Worm (Caenorhabditis elegans): ENCODE results near the gene haao-1.

haao-1 gene

ce11 chrV:9545238-9545709 is 40.6 kb downstream of the haao-1 start, which contains the start of the genes his-35 and his-41:
TSS of gene his-35 (minus strand) at chrV:9545288.
TSS of gene his-41 (plus strand) at chrV:9545536.
- peak in 1 of 2 experiments; percentile 43 for TF ChIP-seq ztf-11 (tag; optimal IDR thresholded peaks at IDR 0.05)
- TF ChIP-seq lin-15B (tag; optimal IDR thresholded peaks at IDR 0.05), result no peak
- TF ChIP-seq unc-86 (tag; optimal IDR thresholded peaks at IDR 0.05), result peak; percentile 59
- TF ChIP-seq unc-130 (tag; optimal IDR thresholded peaks at IDR 0.05), result peak; percentile 3
- peak in 1 of 2 experiments; percentile 39 for TF ChIP-seq mdl-1 (tag; optimal IDR thresholded peaks at IDR 0.05)
- TF ChIP-seq mab-9 (GFP tag; IDR thresholded peaks at IDR 0.05), result peak; percentile 45; the same call in 1 of the 2 replicates
- TF ChIP-seq fkh-8 (tag; optimal IDR thresholded peaks at IDR 0.05), result peak; percentile 69
- no peak for TF ChIP-seq elt-2 (tag; optimal IDR thresholded peaks at IDR 0.05)
- TF ChIP-seq nhr-20 (tag; optimal IDR thresholded peaks at IDR 0.05), result peak; percentile 77
- peak; percentile 22 to 57 for TF ChIP-seq lin-35 (GFP tag; optimal IDR thresholded peaks at IDR 0.05)
- TF ChIP-seq swsn-7 (tag; optimal IDR thresholded peaks at IDR 0.05), result peak; percentile 74
- TF ChIP-seq nhr-77 (tag; optimal IDR thresholded peaks at IDR 0.05), result peak; percentile 23
- TF ChIP-seq pag-3 (tag; optimal IDR thresholded peaks at IDR 0.05; ENCODE audit: borderline replicate concordance, insufficient read depth), result no peak
- peak; percentile 69 for TF ChIP-seq tbx-2 (tag; optimal IDR thresholded peaks at IDR 0.05)
- TF ChIP-seq ama-1 (optimal IDR thresholded peaks at IDR 0.05), result peak; percentile 60
- TF ChIP-seq rnt-1 (tag; optimal IDR thresholded peaks at IDR 0.05), result peak; percentile 42
- TF ChIP-seq unc-62 (GFP tag; optimal IDR thresholded peaks at IDR 0.05), result no peak
- peak; percentile 74 for TF ChIP-seq xbp-1 (tag; optimal IDR thresholded peaks at IDR 0.05)
- TF ChIP-seq ets-5 (GFP tag; IDR thresholded peaks at IDR 0.05), result no peak
- peak; percentile 72 for TF ChIP-seq egl-13 (tag; optimal IDR thresholded peaks at IDR 0.05)
- TF ChIP-seq zag-1 (tag; optimal IDR thresholded peaks at IDR 0.05), result no peak
- peak; percentile 16 for TF ChIP-seq sup-37 (GFP tag; optimal IDR thresholded peaks at IDR 0.05)
- no peak for TF ChIP-seq tlp-1 (tag; optimal IDR thresholded peaks at IDR 0.05)
- TF ChIP-seq C34B4.2 (tag; optimal IDR thresholded peaks at IDR 0.05), result no peak
- peak; percentile 75 for TF ChIP-seq lin-14 (GFP tag; optimal IDR thresholded peaks at IDR 0.05)
- TF ChIP-seq fkh-10 (GFP tag; optimal IDR thresholded peaks at IDR 0.05), result peak; percentile 8
- no peak for TF ChIP-seq nhr-237 (tag; optimal IDR thresholded peaks at IDR 0.05)
- TF ChIP-seq egl-27 (tag; optimal IDR thresholded peaks at IDR 0.05), result no peak
- TF ChIP-seq nhr-28 (tag; optimal IDR thresholded peaks at IDR 0.05), result no peak
- TF ChIP-seq dsc-1 (tag; optimal IDR thresholded peaks at IDR 0.05), result peak; percentile 83
- peak; percentile 45 for TF ChIP-seq nhr-90 (tag; optimal IDR thresholded peaks at IDR 0.05; ENCODE audit: poor library complexity)
- TF ChIP-seq ceh-82 (tag; optimal IDR thresholded peaks at IDR 0.05), result peak; percentile 41 to 57 (median 54)
- TF ChIP-seq efl-1 (optimal IDR thresholded peaks at IDR 0.05), result peak; percentile 60 to 63
- peak; percentile 53 to 93 for TF ChIP-seq efl-1 (GFP tag; optimal IDR thresholded peaks at IDR 0.05 in 1 of 2)
- TF ChIP-seq aha-1 (tag; optimal IDR thresholded peaks at IDR 0.05), result no peak
- peak; percentile 7 for TF ChIP-seq pax-3 (tag; optimal IDR thresholded peaks at IDR 0.05)
- no peak for TF ChIP-seq sptf-1 (tag; optimal IDR thresholded peaks at IDR 0.05)
- TF ChIP-seq C04F5.9 (tag; optimal IDR thresholded peaks at IDR 0.05), result no peak
- TF ChIP-seq snpc-4 (tag; optimal IDR thresholded peaks at IDR 0.05), result peak; percentile 12
- TF ChIP-seq fos-1 (tag; optimal IDR thresholded peaks at IDR 0.05), result peak; percentile 24
- no peak for TF ChIP-seq alr-1 (tag; optimal IDR thresholded peaks at IDR 0.05; ENCODE audit: borderline replicate concordance)
- peak; percentile 55 for TF ChIP-seq irx-1 (tag; optimal IDR thresholded peaks at IDR 0.05)
- peak; percentile 32 for TF ChIP-seq mep-1 (tag; optimal IDR thresholded peaks at IDR 0.05)
- 0 out of 2 replicates have a peak, but pooled peaks have one; percentile 10 for TF ChIP-seq ceh-88 (GFP tag; IDR thresholded peaks at IDR 0.05)
- TF ChIP-seq isw-1 (GFP tag; IDR thresholded peaks at IDR 0.05), result peak; percentile 31; the same call in 1 of the 2 replicates
- no peak for TF ChIP-seq lin-13 (GFP tag; optimal IDR thresholded peaks at IDR 0.05)
- TF ChIP-seq pqm-1 (tag; optimal IDR thresholded peaks at IDR 0.05), result no peak
- no peak for TF ChIP-seq nhr-76 (tag; optimal IDR thresholded peaks at IDR 0.05)
- peak; percentile 77 for TF ChIP-seq skn-1 (tag; optimal IDR thresholded peaks at IDR 0.05)
- 0 out of 2 replicates have a peak, but pooled peaks have one; percentile 14 for TF ChIP-seq grh-1 (GFP tag; IDR thresholded peaks at IDR 0.05)
- TF ChIP-seq unc-98 (GFP tag; IDR thresholded peaks at IDR 0.05), result no peak
- TF ChIP-seq nhr-19 (GFP tag; conservative IDR thresholded peaks at IDR 0.05), result peak; percentile 67
- TF ChIP-seq nhr-47 (tag; optimal IDR thresholded peaks at IDR 0.05), result peak; percentile 87

Data from whole organism, L1 larva.